Fruit fly (Drosophila melanogaster): Measurements from ENCODE around the gene Hakai.

The Hakai gene

DNA sequence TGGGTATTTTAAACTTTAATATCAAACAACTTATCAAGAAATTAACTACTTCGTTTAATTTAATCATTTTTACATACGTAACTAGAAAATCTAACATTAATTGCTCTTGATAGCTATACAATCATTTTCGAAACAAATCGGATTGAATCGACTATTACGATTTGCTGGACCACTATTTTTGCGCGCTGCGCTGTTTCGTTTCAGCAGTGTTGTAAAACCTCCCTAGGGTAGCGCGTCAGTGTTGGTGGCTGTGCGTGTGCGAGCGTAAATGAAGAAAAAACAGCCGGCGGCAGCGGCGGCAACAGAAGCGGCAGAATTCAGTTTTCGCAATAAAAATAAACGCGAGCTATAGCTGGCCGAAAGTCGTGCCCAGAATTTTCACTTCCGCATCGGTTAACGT lies 49.0 kb downstream of the Hakai start, which contains the start of gene CG33116 (continued):
- TF ChIP-seq CG32264 (GFP tag; optimal IDR thresholded peaks at IDR 0.05) (peak; percentile 74), dl (GFP tag; optimal IDR thresholded peaks at IDR 0.05; ENCODE audit: insufficient read depth in 1 of 2, partially characterized antibody in 2 of 2) (no peak), Abd-B (GFP tag; optimal IDR thresholded peaks at IDR 0.05) (no peak), lola (GFP tag; optimal IDR thresholded peaks at IDR 0.05) (no peak), rgr (GFP tag; optimal IDR thresholded peaks at IDR 0.05) (peak; percentile 93), h (GFP tag; optimal IDR thresholded peaks at IDR 0.05) (peak; percentile 90), Hr83 (GFP tag; optimal IDR thresholded peaks at IDR 0.05; ENCODE audit: poor library complexity, severe bottlenecking) (peak; percentile 92)
